Worm (Caenorhabditis elegans) whole organism, young adult: ENCODE measurements around the gene F11E6.6.

ENCODE experiments used
- B0019.2 ChIP-seq: fragments of 200-800 bp; sonication (Bioruptor generic); conservative IDR thresholded peaks from 2 replicates; pipeline ENCODE4 v1.3.6; 2022; ENCODE audit warnings: missing genetic modification reagents, missing genetic modification characterization, missing compliant biosample characterization
- B0261.1 ChIP-seq: sonication (generic microtip); optimal IDR thresholded peaks from 2 replicates; lab custom pipeline; 2016; ENCODE audit warnings: mild to moderate bottlenecking, missing genetic modification characterization, moderate library complexity, missing compliant biosample characterization
- F23B12.7 ChIP-seq: sonication (generic microtip); optimal IDR thresholded peaks from 2 replicates; lab custom pipeline; 2017; ENCODE audit warnings: missing genetic modification characterization, mild to moderate bottlenecking, missing compliant biosample characterization, antibody characterized with exemption, moderate library complexity; ENCODE audit not compliant: insufficient read depth
- F33H1.4 ChIP-seq: fragments of 200-800 bp; sonication (Bioruptor generic); IDR thresholded peaks from 2 replicates; pipeline ENCODE4 v1.3.6; 2022; ENCODE audit warnings: missing genetic modification reagents, missing genetic modification characterization, missing compliant biosample characterization
- F52B5.7 ChIP-seq: sonication (generic microtip); optimal IDR thresholded peaks from 2 replicates; lab custom pipeline; 2016; ENCODE audit warnings: mild to moderate bottlenecking, missing genetic modification characterization, missing compliant biosample characterization
- K11D2.4 ChIP-seq: fragments of 200-800 bp; sonication (Bioruptor generic); IDR thresholded peaks from 2 replicates; pipeline ENCODE4 v1.3.6; 2022; ENCODE audit warnings: missing genetic modification reagents, missing genetic modification characterization, missing compliant biosample characterization
- K12H6.12 ChIP-seq: fragments of 200-800 bp; sonication (Bioruptor generic); optimal IDR thresholded peaks from 2 replicates; lab custom pipeline; 2018; ENCODE audit warnings: mild to moderate bottlenecking, missing genetic modification characterization, missing compliant biosample characterization
- T26A5.8 ChIP-seq: sonication (generic microtip); optimal IDR thresholded peaks from 2 replicates; lab custom pipeline; 2016; ENCODE audit warnings: missing genetic modification characterization, missing compliant biosample characterization
- Y53F4B.3 ChIP-seq: fragments of 200-800 bp; sonication (Bioruptor generic); IDR thresholded peaks from 2 replicates; pipeline ENCODE4 v1.3.6; 2022; ENCODE audit warnings: missing genetic modification reagents, missing genetic modification characterization, missing compliant biosample characterization
- Y53G8AR.9 ChIP-seq: fragments of 200-800 bp; sonication (Bioruptor generic); conservative IDR thresholded peaks from 2 replicates; pipeline ENCODE4 v1.3.6; 2022; ENCODE audit warnings: missing genetic modification reagents, missing genetic modification characterization, missing compliant biosample characterization
- Y67H2A.10 ChIP-seq: fragments of 200-800 bp; sonication (Bioruptor generic); conservative IDR thresholded peaks from 2 replicates; pipeline ENCODE4 v1.3.6; 2022; ENCODE audit warnings: missing genetic modification reagents, missing genetic modification characterization, missing compliant biosample characterization
- Y95B8A.8 ChIP-seq: fragments of 200-800 bp; sonication (Bioruptor generic); IDR thresholded peaks from 2 replicates; pipeline ENCODE4 v1.3.6; 2022; ENCODE audit warnings: missing genetic modification reagents, missing genetic modification characterization, missing compliant biosample characterization
- ZK185.1 ChIP-seq: sonication (generic microtip); optimal IDR thresholded peaks from 2 replicates; lab custom pipeline; 2016; ENCODE audit warnings: mild to moderate bottlenecking, missing genetic modification characterization, missing compliant biosample characterization; ENCODE audit not compliant: poor library complexity, severe bottlenecking
- aptf-3 ChIP-seq: fragments of 200-800 bp; sonication (Bioruptor generic); IDR thresholded peaks from 2 replicates; pipeline ENCODE4 v1.3.6; 2022; ENCODE audit warnings: missing genetic modification characterization, missing compliant biosample characterization
- attf-3 ChIP-seq: fragments of 200-800 bp; sonication (Bioruptor generic); conservative IDR thresholded peaks from 2 replicates; pipeline ENCODE4 v1.3.6; 2022; ENCODE audit warnings: missing genetic modification reagents, missing genetic modification characterization, missing compliant biosample characterization
- bed-1 ChIP-seq: fragments of 200-800 bp; sonication (Bioruptor generic); IDR thresholded peaks from 2 replicates; pipeline ENCODE4 v1.3.6; 2022; ENCODE audit warnings: missing genetic modification reagents, missing genetic modification characterization, missing compliant biosample characterization
- cebp-1 ChIP-seq, 2 experiments: fragments of 200-800 bp in 1 of 2; sonication (Bioruptor generic) in 1 of 2; sonication (generic microtip) in 1 of 2; IDR thresholded peaks in 1 of 2; optimal IDR thresholded peaks in 1 of 2; 2 replicates each; pipeline versions ENCODE4 v1.3.6 to Lab custom; 2017 to 2022; ENCODE audit warnings: missing compliant biosample characterization in 2 of 2, missing genetic modification characterization in 2 of 2, mild to moderate bottlenecking in 1 of 2, missing genetic modification reagents in 1 of 2, moderate library complexity in 1 of 2
- ceh-58 ChIP-seq: fragments of 200-800 bp; sonication (Bioruptor generic); IDR thresholded peaks from 2 replicates; pipeline ENCODE4 v1.3.6; 2022; ENCODE audit warnings: missing genetic modification characterization, missing compliant biosample characterization
- dox-1 ChIP-seq: fragments of 200-800 bp; sonication (Bioruptor generic); IDR thresholded peaks from 2 replicates; pipeline ENCODE4 v1.3.6; 2022; ENCODE audit warnings: missing genetic modification reagents, missing genetic modification characterization, missing compliant biosample characterization
- dpff-1 ChIP-seq: sonication (generic microtip); optimal IDR thresholded peaks from 2 replicates; lab custom pipeline; 2017; ENCODE audit warnings: mild to moderate bottlenecking, missing genetic modification characterization, missing compliant biosample characterization
- egl-18 ChIP-seq: fragments of 200-800 bp; sonication (Bioruptor generic); IDR thresholded peaks from 2 replicates; pipeline ENCODE4 v1.3.6; 2022; ENCODE audit warnings: missing genetic modification reagents, missing genetic modification characterization, missing compliant biosample characterization
- egrh-3 ChIP-seq: fragments of 200-800 bp; sonication (Bioruptor generic); IDR thresholded peaks from 2 replicates; pipeline ENCODE4 v1.3.6; 2022; ENCODE audit warnings: missing genetic modification reagents, missing genetic modification characterization, missing compliant biosample characterization
- gei-17 ChIP-seq: fragments of 200-800 bp; sonication (Bioruptor generic); optimal IDR thresholded peaks from 2 replicates; lab custom pipeline; 2018; ENCODE audit warnings: mild to moderate bottlenecking, missing genetic modification characterization, missing compliant biosample characterization
- him-1 ChIP-seq: sonication (generic microtip); optimal IDR thresholded peaks from 2 replicates; lab custom pipeline; 2016; ENCODE audit warnings: missing genotype, missing genetic modification reagents, missing genetic modification characterization, missing compliant biosample characterization
- hmg-20 ChIP-seq: fragments of 200-800 bp; sonication (Bioruptor generic); IDR thresholded peaks from 2 replicates; pipeline ENCODE4 v1.3.6; 2022; ENCODE audit warnings: missing genetic modification reagents, missing genetic modification characterization, missing compliant biosample characterization
- lin-40 ChIP-seq: sonication (generic microtip); optimal IDR thresholded peaks from 2 replicates; lab custom pipeline; 2016; ENCODE audit warnings: missing genetic modification characterization, mild to moderate bottlenecking, missing compliant biosample characterization, missing genotype, missing genetic modification reagents
- lin-54 ChIP-seq: fragments of 200-800 bp; sonication (Bioruptor generic); optimal IDR thresholded peaks from 2 replicates; lab custom pipeline; 2018; ENCODE audit warnings: mild to moderate bottlenecking, missing genetic modification characterization, missing compliant biosample characterization
- lsl-1 ChIP-seq: fragments of 200-800 bp; sonication (Bioruptor generic); optimal IDR thresholded peaks from 2 replicates; lab custom pipeline; 2018; ENCODE audit warnings: mild to moderate bottlenecking, missing genetic modification characterization, moderate library complexity, missing compliant biosample characterization
- madf-10 ChIP-seq: sonication (generic microtip); optimal IDR thresholded peaks from 2 replicates; lab custom pipeline; 2016; ENCODE audit warnings: mild to moderate bottlenecking, missing genetic modification characterization, missing compliant biosample characterization
- mes-4 ChIP-seq: sonication (generic microtip); optimal IDR thresholded peaks from 2 replicates; lab custom pipeline; 2016; ENCODE audit warnings: missing genotype, missing genetic modification characterization, missing compliant biosample characterization
- mxl-1 ChIP-seq: sonication (generic microtip); optimal IDR thresholded peaks from 2 replicates; lab custom pipeline; 2016; ENCODE audit warnings: missing genetic modification characterization, missing compliant biosample characterization
- nfya-1 ChIP-seq: sonication (generic microtip); optimal IDR thresholded peaks from 2 replicates; lab custom pipeline; 2017; ENCODE audit warnings: antibody characterized with exemption, missing compliant biosample characterization, missing genetic modification characterization, borderline replicate concordance; ENCODE audit not compliant: insufficient read depth
- nhr-90 ChIP-seq: sonication (generic microtip); optimal IDR thresholded peaks from 2 replicates; lab custom pipeline; 2016; ENCODE audit warnings: missing genotype, mild to moderate bottlenecking, missing genetic modification characterization, missing compliant biosample characterization
- pha-4 ChIP-seq: fragments of 150-350 bp; sonication (generic microtip); optimal IDR thresholded peaks from 2 replicates; lab custom pipeline; 2014; ENCODE audit warnings: missing biosample characterization, missing genetic modification reagents, missing genetic modification characterization
- rcor-1 ChIP-seq: fragments of 200-800 bp; sonication (Bioruptor generic); IDR thresholded peaks from 2 replicates; pipeline ENCODE4 v1.3.6; 2022; ENCODE audit warnings: missing genetic modification reagents, missing genetic modification characterization, missing compliant biosample characterization
- rpc-1 ChIP-seq, 2 experiments: fragments of 150-350 bp in 1 of 2; sonication (generic microtip) in 1 of 2; optimal IDR thresholded peaks; 2 replicates each; lab custom pipeline; 2014 to 2018; ENCODE audit warnings: missing biosample characterization in 1 of 2, missing genetic modification characterization in 1 of 2, missing genetic modification reagents in 1 of 2, missing genotype in 1 of 2
- sea-2 ChIP-seq: fragments of 200-800 bp; sonication (Bioruptor generic); IDR thresholded peaks from 2 replicates; pipeline ENCODE4 v1.3.6; 2022; ENCODE audit warnings: missing genetic modification characterization, missing compliant biosample characterization
- somi-1 ChIP-seq: fragments of 200-800 bp; sonication (Bioruptor generic); optimal IDR thresholded peaks from 2 replicates; lab custom pipeline; 2018; ENCODE audit warnings: mild to moderate bottlenecking, missing genetic modification characterization, missing compliant biosample characterization
- unc-130 ChIP-seq: sonication (generic microtip); optimal IDR thresholded peaks from 2 replicates; lab custom pipeline; 2016; ENCODE audit warnings: missing genetic modification reagents, missing genetic modification characterization, missing compliant biosample characterization
- xnd-1 ChIP-seq: sonication (generic microtip); optimal IDR thresholded peaks from 2 replicates; lab custom pipeline; 2016; ENCODE audit warnings: missing genotype, missing genetic modification reagents, missing genetic modification characterization, missing compliant biosample characterization
- zim-3 ChIP-seq: sonication (generic microtip); optimal IDR thresholded peaks from 2 replicates; lab custom pipeline; 2017; ENCODE audit warnings: mild to moderate bottlenecking, missing genetic modification characterization, moderate library complexity, missing compliant biosample characterization
- ztf-22 ChIP-seq: fragments of 200-800 bp; sonication (Bioruptor generic); optimal IDR thresholded peaks from 2 replicates; lab custom pipeline; 2018; ENCODE audit warnings: mild to moderate bottlenecking, missing genetic modification characterization, moderate library complexity, missing compliant biosample characterization
- ztf-25 ChIP-seq: fragments of 200-800 bp; sonication (Bioruptor generic); IDR thresholded peaks from 2 replicates; pipeline ENCODE4 v1.3.6; 2022; ENCODE audit warnings: missing genetic modification reagents, missing genetic modification characterization, missing compliant biosample characterization
- ztf-26 ChIP-seq: sonication (generic microtip); optimal IDR thresholded peaks from 2 replicates; lab custom pipeline; 2017; ENCODE audit warnings: missing genetic modification characterization, missing compliant biosample characterization
- ztf-6 ChIP-seq: fragments of 200-800 bp; sonication (Bioruptor generic); IDR thresholded peaks from 2 replicates; pipeline ENCODE4 v1.3.6; 2022; ENCODE audit warnings: missing genetic modification reagents, missing genetic modification characterization, missing compliant biosample characterization

The F11E6.6 gene

ce11 chrIV:17463108-17463608 is 2.6 kb downstream of the F11E6.6 start, which contains the start of gene F11E6.10:
Gene F11E6.10 (minus strand): TSS chrIV:17463158.
- no peak for TF ChIP-seq dpff-1 (tag; lab: Kevin White, UChicago)
- no peak for TF ChIP-seq lin-54 (GFP tag; lab: Kevin White, UChicago)
- no peak for TF ChIP-seq sea-2 (GFP tag; lab: Robert Waterston, UW)
- no peak for TF ChIP-seq ZK185.1 (tag; lab: Kevin White, UChicago)
- no peak for TF ChIP-seq mxl-1 (tag; lab: Kevin White, UChicago)
- no peak for TF ChIP-seq him-1 (tag; lab: Kevin White, UChicago)
- no peak for TF ChIP-seq zim-3 (tag; lab: Kevin White, UChicago)
- TF ChIP-seq pha-4 (tag; lab: Kevin White, UChicago), result no peak
- no peak for TF ChIP-seq rpc-1 (optimal IDR thresholded peaks at IDR 0.05; lab: Kevin White, UChicago)
- no peak for TF ChIP-seq rpc-1 (tag; optimal IDR thresholded peaks at IDR 0.05; lab: Kevin White, UChicago)
- no peak for TF ChIP-seq bed-1
- no peak for TF ChIP-seq T26A5.8 (tag; lab: Kevin White, UChicago)
- TF ChIP-seq Y95B8A.8 (GFP tag; lab: Robert Waterston, UW), result no peak
- no peak for TF ChIP-seq F23B12.7
- TF ChIP-seq xnd-1 (tag; lab: Kevin White, UChicago), result no peak
- TF ChIP-seq nfya-1, result no peak
- no peak for TF ChIP-seq ztf-22 (GFP tag; lab: Kevin White, UChicago)

ce11 chrIV:17461222-17461707 is 4.5 kb downstream of the F11E6.6 start, which contains the start of gene rif-1.1:
Gene rif-1.1 (minus strand): TSS chrIV:17461272.
- TF ChIP-seq mxl-1 (tag; lab: Kevin White, UChicago) (no peak), aptf-3 (GFP tag; lab: Robert Waterston, UW) (no peak), K12H6.12 (tag; lab: Kevin White, UChicago) (no peak), B0019.2 (GFP tag; lab: Robert Waterston, UW) (peak; percentile 64), dpff-1 (tag; lab: Kevin White, UChicago) (no peak), madf-10 (no peak), egrh-3 (GFP tag; lab: Robert Waterston, UW) (no peak), rpc-1 (optimal IDR thresholded peaks at IDR 0.05; lab: Kevin White, UChicago) (no peak), rpc-1 (tag; optimal IDR thresholded peaks at IDR 0.05; lab: Kevin White, UChicago) (no peak), egl-18 (GFP tag; lab: Robert Waterston, UW) (no peak), F33H1.4 (GFP tag; lab: Robert Waterston, UW) (peak; percentile 63), ztf-26 (no peak), hmg-20 (GFP tag; lab: Robert Waterston, UW) (no peak), attf-3 (no peak), B0261.1 (tag; lab: Kevin White, UChicago) (no peak), nhr-90 (tag; lab: Kevin White, UChicago) (no peak), xnd-1 (tag; lab: Kevin White, UChicago) (peak; percentile 65), ceh-58 (GFP tag; lab: Robert Waterston, UW) (no peak), unc-130 (GFP tag; lab: Kevin White, UChicago) (peak; percentile 56), mes-4 (tag; lab: Kevin White, UChicago) (no peak), somi-1 (GFP tag; lab: Kevin White, UChicago) (no peak), cebp-1 (GFP tag; IDR thresholded peaks at IDR 0.05; lab: Robert Waterston, UW) (no peak), cebp-1 (tag; optimal IDR thresholded peaks at IDR 0.05; lab: Kevin White, UChicago) (no peak), lsl-1 (GFP tag; lab: Kevin White, UChicago) (peak; percentile 83), K11D2.4 (no peak), F52B5.7 (tag; lab: Kevin White, UChicago) (no peak), ztf-6 (no peak), Y53F4B.3 (GFP tag; lab: Robert Waterston, UW) (no peak), ztf-25 (no peak), gei-17 (no peak), pha-4 (tag; lab: Kevin White, UChicago) (no peak), Y67H2A.10 (GFP tag; lab: Robert Waterston, UW) (no peak), Y53G8AR.9 (GFP tag; lab: Robert Waterston, UW) (0 out of 2 replicates have a peak, but pooled peaks have one; percentile 61), dox-1 (peak; percentile 84), lin-40 (tag; lab: Kevin White, UChicago) (no peak), rcor-1 (GFP tag; lab: Robert Waterston, UW) (peak; percentile 48; the same call in 1 of the 2 replicates), ztf-22 (GFP tag; lab: Kevin White, UChicago) (no peak), sea-2 (GFP tag; lab: Robert Waterston, UW) (no peak)
